Worm (Caenorhabditis elegans) whole organism, mixed stage, embryonic: Measurements from ENCODE around the gene lin-25.
A peak's percentile ranks its signal among the peaks of the same experiment; 100 is the strongest.

Source experiments
- M03D4.4 ChIP-seq: sonication (generic microtip); optimal IDR thresholded peaks from 2 replicates; lab custom pipeline; 2017; ENCODE audit warnings: mild to moderate bottlenecking, missing genetic modification characterization, missing compliant biosample characterization
- blmp-1 ChIP-seq: fragments of 150-350 bp; optimal IDR thresholded peaks from 2 replicates; lab custom pipeline; 2014; ENCODE audit warnings: missing biosample characterization, missing genetic modification characterization
- ceh-39 ChIP-seq: fragments of 150-350 bp; optimal IDR thresholded peaks from 2 replicates; lab custom pipeline; 2014; ENCODE audit warnings: missing biosample characterization, missing genetic modification characterization
- ces-1 ChIP-seq: fragments of 150-350 bp; optimal IDR thresholded peaks from 2 replicates; lab custom pipeline; 2014; ENCODE audit warnings: missing biosample characterization, missing genetic modification reagents, missing genetic modification characterization
- elt-1 ChIP-seq: sonication (generic microtip); optimal IDR thresholded peaks from 2 replicates; lab custom pipeline; 2017; ENCODE audit warnings: missing genetic modification characterization, mild to moderate bottlenecking, missing compliant biosample characterization, antibody characterized with exemption, moderate library complexity, borderline replicate concordance; ENCODE audit not compliant: insufficient read depth
- elt-3 ChIP-seq: fragments of 150-350 bp; optimal IDR thresholded peaks from 2 replicates; lab custom pipeline; 2014; ENCODE audit warnings: missing biosample characterization, missing genetic modification characterization
- lin-13 ChIP-seq: fragments of 150-350 bp; optimal IDR thresholded peaks from 2 replicates; lab custom pipeline; 2014; ENCODE audit warnings: missing biosample characterization, missing genetic modification characterization
- lsy-2 ChIP-seq: fragments of 150-350 bp; optimal IDR thresholded peaks from 2 replicates; lab custom pipeline; 2014; ENCODE audit warnings: missing biosample characterization, missing genetic modification characterization
- nhr-237 ChIP-seq: fragments of 150-350 bp; optimal IDR thresholded peaks from 2 replicates; lab custom pipeline; 2014; ENCODE audit warnings: missing biosample characterization, missing genetic modification characterization
- nhr-28 ChIP-seq: fragments of 150-350 bp; optimal IDR thresholded peaks from 2 replicates; lab custom pipeline; 2014; ENCODE audit warnings: missing biosample characterization, missing genetic modification characterization
- pha-4 ChIP-seq: fragments of 150-350 bp; optimal IDR thresholded peaks from 2 replicates; lab custom pipeline; 2018; ENCODE audit warnings: missing biosample characterization, missing genetic modification reagents, missing genetic modification characterization
- sptf-1 ChIP-seq: sonication (generic microtip); optimal IDR thresholded peaks from 2 replicates; lab custom pipeline; 2017; ENCODE audit warnings: mild to moderate bottlenecking, missing genetic modification characterization, moderate library complexity, missing compliant biosample characterization
- unc-39 ChIP-seq: fragments of 150-350 bp; optimal IDR thresholded peaks from 2 replicates; lab custom pipeline; 2014; ENCODE audit warnings: missing biosample characterization, missing genetic modification characterization
- unc-62 ChIP-seq: fragments of 150-350 bp; optimal IDR thresholded peaks from 2 replicates; lab custom pipeline; 2014; ENCODE audit warnings: missing biosample characterization, missing genetic modification reagents, missing genetic modification characterization

DNA sequence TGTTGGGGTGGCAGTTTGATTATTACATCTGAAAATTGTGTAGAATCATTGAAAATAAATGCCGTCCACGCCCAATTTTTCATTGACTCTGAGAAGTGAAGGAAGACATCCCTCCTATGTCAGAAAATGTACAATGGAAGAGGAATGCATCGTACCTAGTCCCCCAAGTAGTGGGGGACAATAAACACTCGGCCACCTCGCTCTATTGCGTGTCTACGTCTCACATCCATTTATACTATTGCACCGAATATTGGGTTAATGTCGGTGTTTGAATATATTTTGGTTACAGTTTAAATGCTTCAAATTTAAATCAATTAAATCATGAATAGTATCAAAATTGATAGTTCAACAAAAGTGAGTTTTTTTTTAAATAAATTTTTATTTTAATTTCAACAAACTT is at the start of gene lin-25:
- TF ChIP-seq lsy-2 (tag; lab: Kevin White, UChicago) (peak; percentile 1), unc-39 (tag; lab: Kevin White, UChicago) (no peak), blmp-1 (tag; lab: Kevin White, UChicago) (no peak), unc-62 (no peak), nhr-237 (tag; lab: Kevin White, UChicago) (no peak), elt-1 (tag; lab: Kevin White, UChicago) (no peak), lin-13 (tag; lab: Kevin White, UChicago) (no peak), nhr-28 (tag; lab: Kevin White, UChicago) (no peak), ceh-39 (tag; lab: Kevin White, UChicago) (no peak), pha-4 (tag; lab: Kevin White, UChicago) (peak; percentile 44), sptf-1 (tag; lab: Kevin White, UChicago) (no peak), ces-1 (GFP tag; lab: Kevin White, UChicago) (peak; percentile 64), M03D4.4 (no peak), elt-3 (tag; lab: Kevin White, UChicago) (no peak)
